Fruit fly (Drosophila melanogaster) whole organism: Measurements from ENCODE around the gene CG34447.

Experiments
- CG8478 ChIP-seq: fragments of >200 bp; optimal IDR thresholded peaks from 2 replicates; lab custom pipeline; 2018; ENCODE audit warnings: inconsistent platforms
- pan ChIP-seq: fragments of >200 bp; optimal IDR thresholded peaks from 2 replicates; lab custom pipeline; 2017
- psq ChIP-seq: fragments of >200 bp; optimal IDR thresholded peaks from 2 replicates; lab custom pipeline; 2017

DNA sequence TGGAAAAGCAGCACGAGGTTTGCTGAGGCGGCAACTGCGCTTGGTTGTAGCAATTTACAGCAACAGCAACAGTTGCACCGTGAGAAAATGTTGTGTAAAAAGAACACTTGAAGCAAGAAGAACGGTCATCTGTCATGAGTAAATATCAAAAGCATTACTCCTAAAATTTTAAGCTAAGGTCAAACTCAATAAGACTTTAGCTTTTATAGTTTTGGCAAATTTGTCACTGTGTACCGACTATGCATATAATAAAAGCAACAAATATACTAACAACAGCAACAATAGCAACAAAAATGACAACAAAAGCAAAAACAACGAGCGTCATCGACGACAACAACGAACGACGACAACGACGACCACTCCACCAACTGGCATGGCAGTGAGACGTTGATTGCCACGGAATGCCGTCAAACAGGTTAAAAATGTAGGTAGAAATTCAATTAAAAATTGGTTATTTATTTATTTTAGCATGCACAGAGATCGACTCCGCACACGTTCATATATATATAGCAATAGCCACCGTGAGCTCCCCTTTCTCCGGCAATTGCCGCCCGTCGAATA, 13.8 kb upstream of the CG34447 start:
- no peak for TF ChIP-seq psq (lab: Kevin White, UChicago)
- no peak for TF ChIP-seq pan (lab: Kevin White, UChicago)
- no peak for TF ChIP-seq CG8478 (lab: Kevin White, UChicago)
